Worm (Caenorhabditis elegans) whole organism, L1 larva: ENCODE data around the gene T19D12.9.

Source experiments
- aha-1 ChIP-seq: fragments of 150-350 bp; optimal IDR thresholded peaks from 2 replicates; lab custom pipeline; 2014; ENCODE audit warnings: missing biosample characterization, missing genetic modification characterization
- ama-1 ChIP-seq: fragments of 150-350 bp; optimal IDR thresholded peaks from 2 replicates; lab custom pipeline; 2014
- nhr-77 ChIP-seq: fragments of 150-350 bp; optimal IDR thresholded peaks from 2 replicates; lab custom pipeline; 2014; ENCODE audit warnings: missing biosample characterization, missing genetic modification characterization
- skn-1 ChIP-seq: fragments of 150-350 bp; optimal IDR thresholded peaks from 2 replicates; lab custom pipeline; 2014; ENCODE audit warnings: missing biosample characterization, missing genetic modification characterization
- sptf-1 ChIP-seq: fragments of 150-350 bp; optimal IDR thresholded peaks from 2 replicates; lab custom pipeline; 2014; ENCODE audit warnings: missing biosample characterization, missing genetic modification characterization
- xbp-1 ChIP-seq: sonication (generic microtip); optimal IDR thresholded peaks from 2 replicates; lab custom pipeline; 2016; ENCODE audit warnings: missing genetic modification characterization, missing compliant biosample characterization

ce11 chrII:6609315-6609842 lies 44.8 kb downstream of the T19D12.9 start, which contains the start of gene epg-5:
- TF ChIP-seq sptf-1 (tag; lab: Kevin White, UChicago) (no peak), ama-1 (lab: Kevin White, UChicago) (no peak), nhr-77 (no peak), skn-1 (tag; lab: Kevin White, UChicago) (no peak), aha-1 (tag; lab: Kevin White, UChicago) (no peak), xbp-1 (tag; lab: Kevin White, UChicago) (no peak)
